Worm (Caenorhabditis elegans) whole organism, L3 larva: Measurements from ENCODE around the gene sym-4.

ENCODE experiments used
- R02D3.7 ChIP-seq: fragments of 150-350 bp; optimal IDR thresholded peaks from 2 replicates; lab custom pipeline; 2014; ENCODE audit warnings: missing biosample characterization, missing genetic modification characterization
- ZK546.5 ChIP-seq: sonication (generic microtip); optimal IDR thresholded peaks from 2 replicates; lab custom pipeline; 2017; ENCODE audit warnings: missing biosample characterization, missing genetic modification characterization
- ama-1 ChIP-seq: fragments of 150-350 bp; optimal IDR thresholded peaks from 2 replicates; lab custom pipeline; 2018
- ceh-16 ChIP-seq: sonication (generic microtip); optimal IDR thresholded peaks from 2 replicates; lab custom pipeline; 2017; ENCODE audit warnings: missing biosample characterization, missing genetic modification characterization
- ceh-28 ChIP-seq: fragments of 150-350 bp; optimal IDR thresholded peaks from 2 replicates; lab custom pipeline; 2014; ENCODE audit warnings: missing biosample characterization, missing genetic modification reagents, missing genetic modification characterization
- ceh-82 ChIP-seq: fragments of 150-350 bp; optimal IDR thresholded peaks from 2 replicates; lab custom pipeline; 2014; ENCODE audit warnings: missing biosample characterization, missing genetic modification characterization
- ceh-9 ChIP-seq: sonication (generic microtip); optimal IDR thresholded peaks from 2 replicates; lab custom pipeline; 2018; ENCODE audit warnings: missing biosample characterization, missing genetic modification characterization
- egl-27 ChIP-seq: sonication (generic microtip); optimal IDR thresholded peaks from 4 replicates; lab custom pipeline; 2017; ENCODE audit warnings: missing biosample characterization, missing genetic modification reagents, missing genetic modification characterization
- elt-1 ChIP-seq: fragments of 150-350 bp; optimal IDR thresholded peaks from 2 replicates; lab custom pipeline; 2014; ENCODE audit warnings: missing biosample characterization, missing genetic modification characterization
- elt-2 ChIP-seq: sonication (generic microtip); optimal IDR thresholded peaks from 2 replicates; lab custom pipeline; 2016; ENCODE audit warnings: missing genetic modification reagents, mild to moderate bottlenecking, missing genetic modification characterization, missing compliant biosample characterization
- elt-3 ChIP-seq, 3 experiments: fragments of 150-350 bp in 1 of 3; sonication (generic microtip) in 2 of 3; optimal IDR thresholded peaks; 2 replicates in 2 of 3; 4 replicates in 1 of 3; lab custom pipeline; 2014 to 2017; ENCODE audit warnings: missing biosample characterization in 3 of 3, missing genetic modification characterization in 3 of 3
- eor-1 ChIP-seq, 2 experiments: fragments of 150-350 bp; optimal IDR thresholded peaks; 2 replicates each; lab custom pipeline; 2014 to 2018; ENCODE audit warnings: missing biosample characterization in 2 of 2, missing genetic modification characterization in 2 of 2
- fos-1 ChIP-seq: fragments of 150-350 bp; optimal IDR thresholded peaks from 2 replicates; lab custom pipeline; 2014; ENCODE audit warnings: missing biosample characterization, missing genetic modification characterization
- jun-1 ChIP-seq: fragments of 150-350 bp; optimal IDR thresholded peaks from 2 replicates; lab custom pipeline; 2014; ENCODE audit warnings: missing biosample characterization, missing genetic modification reagents, missing genetic modification characterization
- lin-15B ChIP-seq: fragments of 150-350 bp; optimal IDR thresholded peaks from 2 replicates; lab custom pipeline; 2014; ENCODE audit warnings: missing biosample characterization, missing genetic modification characterization
- lsy-12 ChIP-seq: sonication (generic microtip); optimal IDR thresholded peaks from 2 replicates; lab custom pipeline; 2016; ENCODE audit warnings: mild to moderate bottlenecking, missing genetic modification characterization, missing compliant biosample characterization
- mdl-1 ChIP-seq: fragments of 150-350 bp; optimal IDR thresholded peaks from 2 replicates; lab custom pipeline; 2014; ENCODE audit warnings: missing biosample characterization, missing genetic modification characterization
- mml-1 ChIP-seq: fragments of 150-350 bp; sonication (generic microtip); optimal IDR thresholded peaks from 3 replicates; lab custom pipeline; 2014; ENCODE audit warnings: missing biosample characterization, missing genetic modification characterization
- nhr-11 ChIP-seq: fragments of 150-350 bp; optimal IDR thresholded peaks from 2 replicates; lab custom pipeline; 2014; ENCODE audit warnings: missing biosample characterization, missing genetic modification characterization
- nhr-12 ChIP-seq: fragments of 150-350 bp; optimal IDR thresholded peaks from 2 replicates; lab custom pipeline; 2014; ENCODE audit warnings: missing biosample characterization, missing genetic modification characterization
- nhr-23 ChIP-seq: fragments of 150-350 bp; optimal IDR thresholded peaks from 2 replicates; lab custom pipeline; 2014; ENCODE audit warnings: missing biosample characterization, missing genetic modification reagents, missing genetic modification characterization
- nhr-237 ChIP-seq: fragments of 150-350 bp; optimal IDR thresholded peaks from 2 replicates; lab custom pipeline; 2014; ENCODE audit warnings: missing biosample characterization, missing genetic modification characterization
- nhr-25 ChIP-seq: sonication (generic microtip); optimal IDR thresholded peaks from 2 replicates; lab custom pipeline; 2017; ENCODE audit warnings: missing biosample characterization, missing genetic modification characterization
- nhr-28 ChIP-seq: fragments of 150-350 bp; optimal IDR thresholded peaks from 2 replicates; lab custom pipeline; 2014; ENCODE audit warnings: missing biosample characterization, missing genetic modification characterization
- nhr-43 ChIP-seq: sonication (generic microtip); optimal IDR thresholded peaks from 2 replicates; lab custom pipeline; 2016; ENCODE audit warnings: mild to moderate bottlenecking, missing genetic modification characterization, missing compliant biosample characterization; ENCODE audit not compliant: poor library complexity, severe bottlenecking
- nhr-67 ChIP-seq: fragments of 150-350 bp; optimal IDR thresholded peaks from 2 replicates; lab custom pipeline; 2014; ENCODE audit warnings: missing biosample characterization, missing genetic modification characterization
- nhr-76 ChIP-seq: fragments of 150-350 bp; sonication (generic microtip); optimal IDR thresholded peaks from 5 replicates; lab custom pipeline; 2014; ENCODE audit warnings: missing biosample characterization, missing genetic modification characterization
- pha-4 ChIP-seq: fragments of 150-350 bp; optimal IDR thresholded peaks from 2 replicates; lab custom pipeline; 2014; ENCODE audit warnings: missing biosample characterization, missing genetic modification reagents, missing genetic modification characterization
- pqm-1 ChIP-seq: fragments of 150-350 bp; optimal IDR thresholded peaks from 2 replicates; lab custom pipeline; 2017; ENCODE audit warnings: missing biosample characterization, missing genetic modification characterization, inconsistent platforms
- sea-2 ChIP-seq: fragments of 150-350 bp; sonication (generic microtip); optimal IDR thresholded peaks from 4 replicates; lab custom pipeline; 2014; ENCODE audit warnings: missing biosample characterization, missing genetic modification reagents, missing genetic modification characterization
- skn-1 ChIP-seq: fragments of 150-350 bp; optimal IDR thresholded peaks from 2 replicates; lab custom pipeline; 2014; ENCODE audit warnings: missing biosample characterization, missing genetic modification characterization
- tbx-2 ChIP-seq: sonication (generic microtip); optimal IDR thresholded peaks from 2 replicates; lab custom pipeline; 2016; ENCODE audit warnings: mild to moderate bottlenecking, missing genetic modification characterization, missing compliant biosample characterization
- unc-39 ChIP-seq: sonication (generic microtip); optimal IDR thresholded peaks from 4 replicates; lab custom pipeline; 2017; ENCODE audit warnings: missing biosample characterization, missing genetic modification characterization
- unc-62 ChIP-seq: fragments of 150-350 bp; sonication (generic microtip); optimal IDR thresholded peaks from 4 replicates; lab custom pipeline; 2014; ENCODE audit warnings: missing biosample characterization, missing genetic modification reagents, missing genetic modification characterization
- ztf-11 ChIP-seq: fragments of 150-350 bp; optimal IDR thresholded peaks from 2 replicates; lab custom pipeline; 2014; ENCODE audit warnings: missing biosample characterization, missing genetic modification characterization
- ztf-4 ChIP-seq: fragments of 150-350 bp; optimal IDR thresholded peaks from 2 replicates; lab custom pipeline; 2014; ENCODE audit warnings: missing biosample characterization, missing genetic modification characterization

sym-4 gene

ce11 chrX:14173850-14174249 lies 4.4 kb upstream of the sym-4 start, which contains the start of gene idhb-1 (continued):
- TF ChIP-seq pha-4 (tag; lab: Kevin White, UChicago), result peak; percentile 82
- peak; percentile 34 for TF ChIP-seq nhr-23 (tag; lab: Kevin White, UChicago)
- TF ChIP-seq lsy-12, result no peak
- TF ChIP-seq nhr-11 (tag; lab: Kevin White, UChicago), result no peak

ce11 chrX:14165156-14165555 lies 4.3 kb downstream of the sym-4 start:
- no peak for TF ChIP-seq pha-4 (tag; lab: Kevin White, UChicago)
- no peak for TF ChIP-seq ceh-9 (tag; lab: Kevin White, UChicago)
- TF ChIP-seq nhr-25 (tag; lab: Kevin White, UChicago), result no peak

ce11 chrX:14164234-14164633 lies 5.2 kb downstream of the sym-4 start, which contains the start of gene vha-20:
Gene vha-20 (minus strand): TSS chrX:14164506.
- TF ChIP-seq ama-1 (peak; percentile 7), elt-2 (tag; lab: Kevin White, UChicago) (peak; percentile 1), nhr-237 (tag; lab: Kevin White, UChicago) (no peak), nhr-43 (tag; lab: Kevin White, UChicago) (peak; percentile 36), elt-1 (tag; lab: Kevin White, UChicago) (no peak)

- TF ChIP-seq jun-1 (tag; lab: Kevin White, UChicago) (no peak), pqm-1 (tag; lab: Kevin White, UChicago) (peak; percentile 88), elt-2 (tag; lab: Kevin White, UChicago) (peak; percentile 56), nhr-43 (tag; lab: Kevin White, UChicago) (peak; percentile 29), ceh-28 (peak; percentile 47), nhr-237 (tag; lab: Kevin White, UChicago) (no peak)
Observed at ce11 chrX:14161684-14162347, 7.6 kb downstream of the sym-4 start, which contains the start of gene lgc-25. Gene lgc-25 (minus strand): TSS chrX:14161734.

ce11 chrX:14156913-14157312 lies 12.5 kb downstream of the sym-4 start, which contains the start of gene ceh-90:
Gene ceh-90 (minus strand): TSS chrX:14157013.
- TF ChIP-seq eor-1 (tag; optimal IDR thresholded peaks at IDR 0.05; lab: Kevin White, UChicago) (no peak), nhr-67 (no peak), elt-3 (tag; optimal IDR thresholded peaks at IDR 0.05; lab: Kevin White, UChicago) (no peak), ama-1 (no peak), ceh-16 (tag; lab: Kevin White, UChicago) (no peak), nhr-76 (tag; lab: Kevin White, UChicago) (no peak), ceh-28 (no peak)
- TF ChIP-seq, all 47 proteins: peak for 0

- TF ChIP-seq mdl-1 (tag; lab: Kevin White, UChicago), result no peak
- TF ChIP-seq pha-4 (tag; lab: Kevin White, UChicago), result no peak
Observed at ce11 chrX:14152644-14153043, 16.8 kb downstream of the sym-4 start.

- TF ChIP-seq mml-1 (no peak), nhr-28 (tag; lab: Kevin White, UChicago) (no peak), nhr-12 (no peak), elt-1 (tag; lab: Kevin White, UChicago) (no peak)
- TF ChIP-seq, all 47 proteins: peak for 0
Observed at ce11 chrX:14147400-14147799, 22.0 kb downstream of the sym-4 start, which contains the start of gene akt-2. Gene akt-2 (plus strand): TSS chrX:14147700.

- no peak for TF ChIP-seq ZK546.5 (tag; lab: Kevin White, UChicago)
- TF ChIP-seq elt-1 (tag; lab: Kevin White, UChicago), result peak; percentile 27
- TF ChIP-seq ztf-11, result no peak
- peak; percentile 22 for TF ChIP-seq lin-15B (tag; lab: Kevin White, UChicago)
- no peak for TF ChIP-seq egl-27 (tag; lab: Kevin White, UChicago)
- no peak for TF ChIP-seq fos-1 (tag; lab: Kevin White, UChicago)
- peak; percentile 56 for TF ChIP-seq unc-62 (GFP tag; lab: Kevin White, UChicago)
- no peak for TF ChIP-seq ceh-9 (tag; lab: Kevin White, UChicago)
- TF ChIP-seq nhr-237 (tag; lab: Kevin White, UChicago), result no peak
- TF ChIP-seq ztf-4 (tag; lab: Kevin White, UChicago), result no peak
- TF ChIP-seq eor-1 (tag; optimal IDR thresholded peaks at IDR 0.05; lab: Kevin White, UChicago), result peak in 1 of 2 experiments; percentile 47
- TF ChIP-seq nhr-12, result no peak
- no peak for TF ChIP-seq mdl-1 (tag; lab: Kevin White, UChicago)
- peak; percentile 52 for TF ChIP-seq elt-2 (tag; lab: Kevin White, UChicago)
- TF ChIP-seq ceh-82 (tag; lab: Kevin White, UChicago), result no peak
- TF ChIP-seq unc-39 (tag; lab: Kevin White, UChicago), result no peak
- peak; percentile 23 for TF ChIP-seq sea-2 (GFP tag; lab: Kevin White, UChicago)
- TF ChIP-seq R02D3.7, result no peak
- TF ChIP-seq nhr-43 (tag; lab: Kevin White, UChicago), result peak; percentile 56
- TF ChIP-seq tbx-2 (tag; lab: Kevin White, UChicago), result peak; percentile 47
- TF ChIP-seq skn-1, result peak; percentile 81
- TF ChIP-seq pha-4 (tag; lab: Kevin White, UChicago), result peak; percentile 97
- TF ChIP-seq ceh-16 (tag; lab: Kevin White, UChicago), result no peak
- peak; percentile 81 for TF ChIP-seq ceh-28
Observed at ce11 chrX:14146740-14147140, 22.7 kb downstream of the sym-4 start.
